Worm (Caenorhabditis elegans): Measurements from ENCODE around the gene Y4C6B.1.

DNA sequence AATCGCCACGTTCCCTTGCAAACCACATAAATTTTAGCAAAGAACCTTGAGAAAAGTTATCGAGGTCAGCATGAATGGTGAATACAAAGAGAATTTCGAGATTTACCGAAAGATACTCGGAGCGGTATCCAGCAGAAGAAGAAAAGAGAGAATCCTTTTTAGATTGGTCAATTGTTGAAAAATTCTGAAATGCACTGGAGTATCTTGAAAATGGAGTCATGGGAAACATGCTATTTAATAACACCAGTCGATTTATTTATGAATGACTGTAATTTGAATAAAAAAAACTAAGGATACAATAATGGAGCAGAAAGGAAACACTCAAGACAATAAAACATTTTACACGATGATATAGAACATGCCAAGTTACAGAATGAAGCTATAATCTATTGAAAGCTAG, 35.7 kb downstream of the Y4C6B.1 start:
- TF ChIP-seq nhr-11 (tag; optimal IDR thresholded peaks at IDR 0.05) (no peak), ceh-16 (tag; optimal IDR thresholded peaks at IDR 0.05) (no peak), aly-2 (tag; optimal IDR thresholded peaks at IDR 0.05) (no peak), peb-1 (tag; optimal IDR thresholded peaks at IDR 0.05) (no peak), nhr-129 (tag; optimal IDR thresholded peaks at IDR 0.05) (no peak), nhr-77 (tag; optimal IDR thresholded peaks at IDR 0.05) (no peak), zag-1 (tag; optimal IDR thresholded peaks at IDR 0.05) (no peak), dmd-4 (tag; optimal IDR thresholded peaks at IDR 0.05) (no peak)

Measured in whole organism, L2 larva.